Worm (Caenorhabditis elegans) whole organism, midembryonic: ENCODE results near the gene ZK177.3.

Experiments used
- T22C8.4 ChIP-seq: fragments of 200-800 bp; sonication (Bioruptor generic); IDR thresholded peaks from 2 replicates; pipeline ENCODE4 v1.3.6; 2022; ENCODE audit warnings: missing genetic modification characterization, missing compliant biosample characterization
- cog-1 ChIP-seq: sonication (generic microtip); optimal IDR thresholded peaks from 2 replicates; lab custom pipeline; 2016; ENCODE audit warnings: missing genetic modification characterization, missing compliant biosample characterization
- flt-1 ChIP-seq: fragments of 200-800 bp; sonication (Bioruptor generic); IDR thresholded peaks from 2 replicates; pipeline ENCODE4 v1.3.6; 2022; ENCODE audit warnings: missing genetic modification characterization, missing compliant biosample characterization
- klf-2 ChIP-seq: fragments of 200-800 bp; sonication (Bioruptor generic); conservative IDR thresholded peaks from 2 replicates; pipeline ENCODE4 v1.3.6; 2022; ENCODE audit warnings: missing genetic modification reagents, missing genetic modification characterization, missing compliant biosample characterization
- med-1 ChIP-seq: sonication (generic microtip); optimal IDR thresholded peaks from 2 replicates; lab custom pipeline; 2017; ENCODE audit warnings: missing genetic modification characterization, mild to moderate bottlenecking, missing compliant biosample characterization, antibody characterized with exemption, missing genetic modification reagents; ENCODE audit not compliant: insufficient read depth
- ref-1 ChIP-seq: fragments of 200-800 bp; sonication (Bioruptor generic); conservative IDR thresholded peaks from 2 replicates; pipeline ENCODE4 v1.3.6; 2022; ENCODE audit warnings: missing genetic modification reagents, missing genetic modification characterization, missing compliant biosample characterization
- tab-1 ChIP-seq: fragments of 200-800 bp; sonication (Bioruptor generic); IDR thresholded peaks from 2 replicates; pipeline ENCODE4 v1.3.6; 2022; ENCODE audit warnings: missing genetic modification characterization, missing compliant biosample characterization
- ztf-23 ChIP-seq: fragments of 200-800 bp; sonication (Bioruptor generic); IDR thresholded peaks from 2 replicates; pipeline ENCODE4 v1.3.6; 2022; ENCODE audit warnings: missing genetic modification reagents, missing genetic modification characterization, missing compliant biosample characterization
- ztf-29 ChIP-seq: fragments of 200-800 bp; sonication (Bioruptor generic); IDR thresholded peaks from 2 replicates; pipeline ENCODE4 v1.3.6; 2022; ENCODE audit warnings: missing genetic modification reagents, missing genetic modification characterization, missing compliant biosample characterization

The ZK177.3 gene

ce11 chrII:5515542-5515941 is at the start of gene ZK177.3:
ZK177.3 (plus strand) TSS chrII:5515842.
- no peak for TF ChIP-seq ztf-23 (GFP tag; lab: Robert Waterston, UW)
- no peak for TF ChIP-seq klf-2 (GFP tag; lab: Robert Waterston, UW)
- no peak for TF ChIP-seq flt-1 (GFP tag; lab: Robert Waterston, UW)
- no peak for TF ChIP-seq ztf-29 (GFP tag; lab: Robert Waterston, UW)
- TF ChIP-seq med-1: no peak
- no peak for TF ChIP-seq tab-1
- no peak for TF ChIP-seq T22C8.4 (GFP tag; lab: Robert Waterston, UW)
- no peak for TF ChIP-seq ref-1 (GFP tag; lab: Robert Waterston, UW)
- TF ChIP-seq cog-1 (tag; lab: Kevin White, UChicago): no peak

DNA sequence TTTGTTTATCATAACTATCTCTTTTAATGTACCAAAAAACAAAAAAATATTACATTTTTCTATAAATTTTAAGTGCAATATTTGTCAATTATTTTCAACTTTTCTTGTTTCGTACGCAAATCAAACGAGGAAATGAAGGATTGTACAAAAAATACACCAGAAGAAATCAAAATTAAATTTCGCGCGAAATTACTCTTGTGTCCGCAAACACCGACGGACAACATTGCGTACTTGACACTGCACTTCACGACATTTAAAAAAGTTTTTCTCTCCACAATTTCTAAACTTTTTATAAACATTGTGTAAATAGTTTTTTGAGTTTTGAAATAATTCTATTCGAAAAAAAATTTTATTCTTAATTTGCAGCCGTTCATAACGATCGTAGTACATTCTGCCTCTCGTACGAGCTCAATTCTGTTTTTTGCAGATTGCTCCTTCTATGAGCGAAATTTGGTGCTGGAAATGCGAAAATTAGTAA is 41.7 kb upstream of the ZK177.3 start, which contains the start of gene mrps-16:
mrps-16 (plus strand) TSS at position 428 of the 478 bp plus-strand sequence.
- TF ChIP-seq med-1 (no peak), flt-1 (GFP tag; lab: Robert Waterston, UW) (peak; percentile 41; the same call in 1 of the 2 replicates), ztf-23 (GFP tag; lab: Robert Waterston, UW) (no peak), klf-2 (GFP tag; lab: Robert Waterston, UW) (no peak), ztf-29 (GFP tag; lab: Robert Waterston, UW) (no peak), tab-1 (no peak)

DNA sequence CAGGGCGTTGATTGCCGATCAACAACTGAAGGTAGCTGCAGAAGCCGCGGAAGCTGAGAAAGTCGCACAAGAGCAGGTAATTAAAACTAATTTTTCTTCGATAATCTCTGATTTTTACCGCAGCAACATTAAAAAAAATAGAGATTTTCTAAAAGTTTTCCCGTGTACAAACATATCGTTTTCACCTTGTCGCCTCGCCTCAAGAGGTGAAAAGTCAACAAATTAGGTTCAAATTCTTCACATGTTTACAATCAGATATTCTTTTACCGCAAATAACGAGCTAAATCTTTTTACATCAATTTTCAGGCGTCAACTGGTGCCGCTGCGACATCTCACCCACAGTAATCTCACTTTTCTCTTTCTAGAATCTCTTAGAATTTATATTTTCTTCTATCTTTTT is 40.7 kb upstream of the ZK177.3 start, which contains the start of gene ilcr-2:
ilcr-2 (plus strand) TSS at position 301 of the 400 bp plus-strand sequence.
- TF ChIP-seq cog-1 (tag; lab: Kevin White, UChicago) (no peak), ztf-23 (GFP tag; lab: Robert Waterston, UW) (no peak), ref-1 (GFP tag; lab: Robert Waterston, UW) (no peak), T22C8.4 (GFP tag; lab: Robert Waterston, UW) (no peak), flt-1 (GFP tag; lab: Robert Waterston, UW) (no peak), tab-1 (no peak), med-1 (no peak), ztf-29 (GFP tag; lab: Robert Waterston, UW) (no peak), klf-2 (GFP tag; lab: Robert Waterston, UW) (no peak)

DNA sequence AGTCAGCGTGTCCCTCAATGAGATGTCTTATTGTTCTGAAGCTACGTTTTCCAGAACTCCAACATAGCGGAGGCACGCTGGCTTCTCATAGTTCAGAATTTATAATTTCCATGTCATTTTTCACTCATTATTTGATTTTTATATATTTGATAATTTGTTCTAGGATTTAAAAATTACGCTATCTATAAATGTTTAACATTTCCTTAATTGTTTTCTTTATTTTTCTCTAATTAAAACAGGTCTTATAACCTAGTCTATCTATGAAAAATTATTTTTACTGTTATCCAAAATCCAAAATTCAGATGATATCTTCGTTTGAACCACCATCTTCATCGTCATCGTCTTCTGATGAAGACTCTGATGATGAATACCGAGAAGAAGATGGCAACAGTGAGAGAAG is 37.3 kb upstream of the ZK177.3 start, which contains the start of gene F56D1.1:
F56D1.1 (plus strand) TSS at position 301 of the 400 bp plus-strand sequence.
- TF ChIP-seq klf-2 (GFP tag; lab: Robert Waterston, UW) (no peak), ztf-23 (GFP tag; lab: Robert Waterston, UW) (no peak), T22C8.4 (GFP tag; lab: Robert Waterston, UW) (no peak), tab-1 (no peak), ztf-29 (GFP tag; lab: Robert Waterston, UW) (no peak), flt-1 (GFP tag; lab: Robert Waterston, UW) (no peak), med-1 (no peak), cog-1 (tag; lab: Kevin White, UChicago) (no peak), ref-1 (GFP tag; lab: Robert Waterston, UW) (no peak)

DNA sequence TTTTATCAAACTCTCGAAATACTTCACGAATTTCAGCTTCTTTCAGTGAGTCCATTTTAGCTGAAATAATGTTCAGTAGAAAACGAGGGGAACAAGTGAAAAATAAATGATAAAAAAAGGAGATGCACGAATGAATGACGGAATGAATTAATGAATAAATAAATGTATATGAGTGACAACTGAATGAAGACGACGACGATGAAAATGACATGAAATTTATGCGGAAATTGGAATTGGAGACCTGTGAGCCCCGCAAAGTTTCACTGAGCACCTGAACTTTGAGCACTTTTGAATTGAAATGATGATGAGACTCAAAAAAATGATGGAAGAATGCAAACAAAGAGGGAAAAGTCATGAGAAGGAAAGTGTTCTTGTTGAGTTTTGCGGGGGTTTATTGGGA is 33.7 kb upstream of the ZK177.3 start, which contains the start of gene cal-8:
cal-8 (minus strand) TSS at position 60 of the 400 bp plus-strand sequence.
- no peak for TF ChIP-seq tab-1
- TF ChIP-seq klf-2 (GFP tag; lab: Robert Waterston, UW): no peak
- no peak for TF ChIP-seq ref-1 (GFP tag; lab: Robert Waterston, UW)
- no peak for TF ChIP-seq flt-1 (GFP tag; lab: Robert Waterston, UW)
- no peak for TF ChIP-seq ztf-23 (GFP tag; lab: Robert Waterston, UW)
- TF ChIP-seq cog-1 (tag; lab: Kevin White, UChicago): no peak
- no peak for TF ChIP-seq ztf-29 (GFP tag; lab: Robert Waterston, UW)
- no peak for TF ChIP-seq T22C8.4 (GFP tag; lab: Robert Waterston, UW)
- no peak for TF ChIP-seq med-1

ce11 chrII:5487844-5488243 is 27.8 kb upstream of the ZK177.3 start, which contains the start of gene nep-5:
nep-5 (plus strand) TSS chrII:5488144.
- TF ChIP-seq T22C8.4 (GFP tag; lab: Robert Waterston, UW) (no peak), ztf-23 (GFP tag; lab: Robert Waterston, UW) (no peak), med-1 (no peak), cog-1 (tag; lab: Kevin White, UChicago) (no peak), tab-1 (no peak), ref-1 (GFP tag; lab: Robert Waterston, UW) (no peak), flt-1 (GFP tag; lab: Robert Waterston, UW) (no peak), ztf-29 (GFP tag; lab: Robert Waterston, UW) (no peak), klf-2 (GFP tag; lab: Robert Waterston, UW) (no peak)

- TF ChIP-seq med-1 (no peak), flt-1 (GFP tag; lab: Robert Waterston, UW) (no peak), ztf-23 (GFP tag; lab: Robert Waterston, UW) (no peak), ref-1 (GFP tag; lab: Robert Waterston, UW) (no peak), T22C8.4 (GFP tag; lab: Robert Waterston, UW) (no peak), klf-2 (GFP tag; lab: Robert Waterston, UW) (no peak), ztf-29 (GFP tag; lab: Robert Waterston, UW) (no peak), tab-1 (no peak), cog-1 (tag; lab: Kevin White, UChicago) (no peak)
These were observed 21.2 kb upstream of the ZK177.3 start, which contains the start of gene F12A10.6 for ce11 chrII:5494405-5494804. F12A10.6 (minus strand) TSS chrII:5494505.

ce11 chrII:5496375-5496774 is 19.3 kb upstream of the ZK177.3 start, which contains the start of gene F12A10.1:
F12A10.1 (plus strand) TSS chrII:5496540.
- no peak for TF ChIP-seq T22C8.4 (GFP tag; lab: Robert Waterston, UW)
- TF ChIP-seq cog-1 (tag; lab: Kevin White, UChicago): no peak
- TF ChIP-seq klf-2 (GFP tag; lab: Robert Waterston, UW): no peak
- no peak for TF ChIP-seq ztf-29 (GFP tag; lab: Robert Waterston, UW)
- TF ChIP-seq tab-1: no peak
- no peak for TF ChIP-seq ref-1 (GFP tag; lab: Robert Waterston, UW)
- no peak for TF ChIP-seq flt-1 (GFP tag; lab: Robert Waterston, UW)
- no peak for TF ChIP-seq ztf-23 (GFP tag; lab: Robert Waterston, UW)
- no peak for TF ChIP-seq med-1

DNA sequence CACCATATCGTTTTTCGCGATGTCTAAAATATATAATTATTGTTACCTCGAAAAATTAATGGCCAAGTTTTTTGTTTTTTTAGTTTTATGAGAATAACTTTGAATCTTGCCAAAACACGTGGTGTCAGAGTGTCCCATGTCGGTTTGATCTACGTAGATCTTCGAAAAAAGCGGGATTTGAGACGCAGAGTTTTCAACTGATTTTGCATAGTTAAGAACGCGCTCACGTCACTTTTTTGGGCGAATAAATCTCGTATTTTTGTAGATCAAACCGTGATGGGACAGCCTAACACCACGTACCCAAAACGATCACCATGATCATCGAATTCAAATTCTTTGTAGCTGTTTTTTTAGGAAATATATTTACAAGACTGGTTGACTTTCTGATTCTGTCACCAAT is 18.1 kb upstream of the ZK177.3 start:
- TF ChIP-seq ref-1 (GFP tag; lab: Robert Waterston, UW) (no peak), tab-1 (no peak), T22C8.4 (GFP tag; lab: Robert Waterston, UW) (no peak), klf-2 (GFP tag; lab: Robert Waterston, UW) (no peak), ztf-23 (GFP tag; lab: Robert Waterston, UW) (no peak), med-1 (no peak)
